Fruit fly (Drosophila melanogaster): ENCODE data around the gene TwdlH.

Gene TwdlH

dm6 chr3R:26654594-26654993 is 21.1 kb downstream of the TwdlH start (continued):
- TF ChIP-seq gcm2 (GFP tag; optimal IDR thresholded peaks at IDR 0.05) (no peak), Trl (optimal IDR thresholded peaks at IDR 0.05) (no peak), Trl (GFP tag; optimal IDR thresholded peaks at IDR 0.05) (peak; percentile 41), zfh1 (GFP tag; IDR thresholded peaks at IDR 0.05) (0 out of 3 replicates have a peak, but pooled peaks have one; percentile 11), Rx (GFP tag; IDR thresholded peaks at IDR 0.05) (peak; percentile 65), CG6813 (GFP tag; optimal IDR thresholded peaks at IDR 0.05) (peak; percentile 14), ATbp (GFP tag; optimal IDR thresholded peaks at IDR 0.05) (peak; percentile 14), sd (tag; optimal IDR thresholded peaks at IDR 0.05) (no peak), bigmax (GFP tag; optimal IDR thresholded peaks at IDR 0.05) (no peak), CG3163 (GFP tag; optimal IDR thresholded peaks at IDR 0.05) (no peak), CG17568 (GFP tag; optimal IDR thresholded peaks at IDR 0.05) (no peak), lab (GFP tag; optimal IDR thresholded peaks at IDR 0.05) (peak; percentile 74), chinmo (GFP tag; IDR thresholded peaks at IDR 0.05; ENCODE audit: partially characterized antibody) (no peak), tap (tag; optimal IDR thresholded peaks at IDR 0.05) (no peak), nau (GFP tag; optimal IDR thresholded peaks at IDR 0.05) (peak; percentile 47), fd102C (GFP tag; optimal IDR thresholded peaks at IDR 0.05) (no peak), bab2 (GFP tag; optimal IDR thresholded peaks at IDR 0.05) (peak; percentile 48), tll (GFP tag; optimal IDR thresholded peaks at IDR 0.05) (no peak), CG12942 (GFP tag; optimal IDR thresholded peaks at IDR 0.05) (peak; percentile 11), gfzf (GFP tag; optimal IDR thresholded peaks at IDR 0.05) (no peak), CG14860 (GFP tag; IDR thresholded peaks at IDR 0.05; ENCODE audit: partially characterized antibody) (no peak), jigr1 (GFP tag; IDR thresholded peaks at IDR 0.05) (no peak), CG17612 (GFP tag; IDR thresholded peaks at IDR 0.05) (no peak), CG10979 (tag; optimal IDR thresholded peaks at IDR 0.05) (no peak), Antp (GFP tag; optimal IDR thresholded peaks at IDR 0.05) (peak; percentile 54), CG17359 (tag; optimal IDR thresholded peaks at IDR 0.05) (peak; percentile 65), CG13424 (tag; optimal IDR thresholded peaks at IDR 0.05) (peak; percentile 37), CG2129 (GFP tag; IDR thresholded peaks at IDR 0.05; ENCODE audit: partially characterized antibody) (no peak), PHDP (tag; optimal IDR thresholded peaks at IDR 0.05) (peak; percentile 59), ase (GFP tag; IDR thresholded peaks at IDR 0.05) (peak; percentile 44; the same call in 2 of the 3 replicates), Dll (GFP tag; IDR thresholded peaks at IDR 0.05; ENCODE audit: partially characterized antibody) (no peak), CG6272 (GFP tag; IDR thresholded peaks at IDR 0.05) (peak; percentile 25; the same call in 1 of the 2 replicates), dmrt99B (tag; optimal IDR thresholded peaks at IDR 0.05) (peak; percentile 79), ci (GFP tag; IDR thresholded peaks at IDR 0.05) (peak; percentile 62; the same call in 1 of the 3 replicates), CrebB (tag; optimal IDR thresholded peaks at IDR 0.05) (no peak), cg (GFP tag; optimal IDR thresholded peaks at IDR 0.05) (no peak), Sox100B (GFP tag; optimal IDR thresholded peaks at IDR 0.05) (peak; percentile 54), gt (GFP tag; IDR thresholded peaks at IDR 0.05) (no peak), btn (GFP tag; optimal IDR thresholded peaks at IDR 0.05) (peak; percentile 17), Ets97D (GFP tag; optimal IDR thresholded peaks at IDR 0.05) (no peak), CG11723 (GFP tag; optimal IDR thresholded peaks at IDR 0.05) (no peak), gsb-n (tag; optimal IDR thresholded peaks at IDR 0.05) (no peak), CG9817 (tag; optimal IDR thresholded peaks at IDR 0.05) (peak; percentile 19), Xbp1 (GFP tag; optimal IDR thresholded peaks at IDR 0.05) (peak; percentile 53), CG3838 (GFP tag; optimal IDR thresholded peaks at IDR 0.05) (no peak), hth (optimal IDR thresholded peaks at IDR 0.05) (no peak), trh (GFP tag; optimal IDR thresholded peaks at IDR 0.05) (no peak), inv (GFP tag; IDR thresholded peaks at IDR 0.05; ENCODE audit: partially characterized antibody) (no peak), Chrac-16 (GFP tag; optimal IDR thresholded peaks at IDR 0.05) (no peak), CG32767 (GFP tag; IDR thresholded peaks at IDR 0.05) (peak; percentile 48), grn (GFP tag; optimal IDR thresholded peaks at IDR 0.05) (no peak)

Data from whole organism, embryonic.